Worm (Caenorhabditis elegans): ENCODE measurements around the gene best-14.

ce11 chrV:10528500-10528899 is 29.3 kb upstream of the best-14 start, which contains the start of gene F25D1.3:
- TF ChIP-seq tra-4 (tag; optimal IDR thresholded peaks at IDR 0.05): no peak
- no peak for TF ChIP-seq ceh-36 (tag; optimal IDR thresholded peaks at IDR 0.05)
- no peak for TF ChIP-seq ama-1 (optimal IDR thresholded peaks at IDR 0.05)
- TF ChIP-seq ets-7 (tag; optimal IDR thresholded peaks at IDR 0.05): no peak
- TF ChIP-seq hmbx-1 (tag; optimal IDR thresholded peaks at IDR 0.05): no peak
- no peak for TF ChIP-seq flt-1 (GFP tag; IDR thresholded peaks at IDR 0.05)
- no peak for TF ChIP-seq F13C5.2 (tag; optimal IDR thresholded peaks at IDR 0.05)
- no peak for TF ChIP-seq hnd-1 (tag; optimal IDR thresholded peaks at IDR 0.05)
- no peak for TF ChIP-seq sea-1 (GFP tag; conservative IDR thresholded peaks at IDR 0.05)
- no peak for TF ChIP-seq scrt-1 (GFP tag; IDR thresholded peaks at IDR 0.05)

Data from whole organism, early embryonic.